Worm (Caenorhabditis elegans) whole organism, L4 larva: ENCODE data around the gene emb-9.

Experiments used
- F44E2.7 ChIP-seq: fragments of 200-800 bp; sonication (Bioruptor generic); IDR thresholded peaks from 2 replicates; pipeline ENCODE4 v2.1.2; 2022; ENCODE audit warnings: missing genetic modification characterization, missing compliant biosample characterization
- Y48G9A.11 ChIP-seq: fragments of 200-800 bp; sonication (Bioruptor generic); IDR thresholded peaks from 2 replicates; pipeline ENCODE4 v1.3.6; 2022; ENCODE audit warnings: missing genetic modification reagents, missing genetic modification characterization, missing compliant biosample characterization
- ZK337.2 ChIP-seq: fragments of 200-800 bp; sonication (Bioruptor generic); IDR thresholded peaks from 2 replicates; pipeline ENCODE4 v1.3.6; 2022; ENCODE audit warnings: missing genetic modification reagents, missing genetic modification characterization, missing compliant biosample characterization
- aha-1 ChIP-seq: fragments of 150-350 bp; peaks from one replicate; lab custom pipeline; 2014; ENCODE audit warnings: missing biosample characterization, missing genetic modification characterization
- ama-1 ChIP-seq: fragments of 150-350 bp; optimal IDR thresholded peaks from 2 replicates; lab custom pipeline; 2014; ENCODE audit warnings: inconsistent platforms, mixed read lengths
- ceh-82 ChIP-seq: sonication (generic microtip); optimal IDR thresholded peaks from 2 replicates; lab custom pipeline; 2017; ENCODE audit warnings: missing biosample characterization, missing genetic modification characterization
- ctbp-1 ChIP-seq: fragments of 200-800 bp; sonication (Bioruptor generic); IDR thresholded peaks from 2 replicates; pipeline ENCODE4 v1.3.6; 2022; ENCODE audit warnings: missing genetic modification reagents, missing genetic modification characterization, missing compliant biosample characterization
- daf-12 ChIP-seq: fragments of 150-350 bp; optimal IDR thresholded peaks from 2 replicates; lab custom pipeline; 2014; ENCODE audit warnings: missing biosample characterization, missing genetic modification reagents, missing genetic modification characterization
- daf-16 ChIP-seq, 3 experiments: sonication (generic microtip); optimal IDR thresholded peaks; 2 replicates each; lab custom pipeline; 2016 to 2017; ENCODE audit warnings: missing genetic modification characterization in 3 of 3, missing genetic modification reagents in 3 of 3, mild to moderate bottlenecking in 2 of 3, missing compliant biosample characterization in 2 of 3, missing biosample characterization in 1 of 3, moderate library complexity in 1 of 3
- dmd-6 ChIP-seq: fragments of 200-800 bp; sonication (Bioruptor generic); IDR thresholded peaks from 2 replicates; pipeline ENCODE4 v1.3.6; 2022; ENCODE audit warnings: missing genetic modification reagents, missing genetic modification characterization, missing compliant biosample characterization
- dpl-1 ChIP-seq: fragments of 150-350 bp; optimal IDR thresholded peaks from 2 replicates; lab custom pipeline; 2014; ENCODE audit warnings: missing biosample characterization, missing genetic modification reagents, missing genetic modification characterization
- dve-1 ChIP-seq: sonication (generic microtip); optimal IDR thresholded peaks from 2 replicates; lab custom pipeline; 2017; ENCODE audit warnings: antibody characterized with exemption, mild to moderate bottlenecking, missing genetic modification characterization, missing compliant biosample characterization; ENCODE audit not compliant: insufficient read depth
- egl-27 ChIP-seq: sonication (generic microtip); optimal IDR thresholded peaks from 3 replicates; lab custom pipeline; 2017; ENCODE audit warnings: missing biosample characterization, missing genetic modification reagents, missing genetic modification characterization
- hlh-11 ChIP-seq: fragments of 200-800 bp; sonication (Bioruptor generic); optimal IDR thresholded peaks from 2 replicates; lab custom pipeline; 2018; ENCODE audit warnings: mild to moderate bottlenecking, missing genetic modification characterization, missing compliant biosample characterization
- hlh-30 ChIP-seq: sonication (generic microtip); optimal IDR thresholded peaks from 2 replicates; lab custom pipeline; 2017; ENCODE audit warnings: antibody characterized with exemption, mild to moderate bottlenecking, missing genetic modification characterization, missing compliant biosample characterization; ENCODE audit not compliant: insufficient read depth
- lin-1 ChIP-seq: fragments of 200-800 bp; sonication (Bioruptor generic); IDR thresholded peaks from 2 replicates; pipeline ENCODE4 v1.3.6; 2022; ENCODE audit warnings: missing genetic modification reagents, missing genetic modification characterization, missing compliant biosample characterization
- lir-3 ChIP-seq: sonication (generic microtip); optimal IDR thresholded peaks from 2 replicates; lab custom pipeline; 2016; ENCODE audit warnings: mild to moderate bottlenecking, missing genetic modification characterization, missing compliant biosample characterization
- madf-5 ChIP-seq, 2 experiments: fragments of 200-800 bp; sonication (Bioruptor generic); IDR thresholded peaks; 2 replicates each; pipeline ENCODE4 v1.3.6; 2022; ENCODE audit warnings: missing compliant biosample characterization in 2 of 2, missing genetic modification characterization in 2 of 2
- mdl-1 ChIP-seq, 2 experiments: fragments of 150-350 bp in 1 of 2; sonication (generic microtip) in 1 of 2; optimal IDR thresholded peaks; 2 replicates each; lab custom pipeline; 2014 to 2017; ENCODE audit warnings: missing biosample characterization in 2 of 2, missing genetic modification characterization in 2 of 2
- mep-1 ChIP-seq: fragments of 150-350 bp; sonication (generic microtip); optimal IDR thresholded peaks from 3 replicates; lab custom pipeline; 2014; ENCODE audit warnings: missing biosample characterization, missing genetic modification characterization
- mes-2 ChIP-seq: sonication (generic microtip); optimal IDR thresholded peaks from 2 replicates; lab custom pipeline; 2016; ENCODE audit warnings: missing genotype, mild to moderate bottlenecking, missing genetic modification characterization, missing compliant biosample characterization; ENCODE audit not compliant: poor library complexity, severe bottlenecking
- nhr-11 ChIP-seq: fragments of 150-350 bp; optimal IDR thresholded peaks from 2 replicates; lab custom pipeline; 2014; ENCODE audit warnings: missing biosample characterization, missing genetic modification characterization
- nhr-111 ChIP-seq: fragments of 200-800 bp; sonication (Bioruptor generic); optimal IDR thresholded peaks from 2 replicates; lab custom pipeline; 2018; ENCODE audit warnings: mild to moderate bottlenecking, missing genetic modification characterization, missing compliant biosample characterization
- nhr-28 ChIP-seq: fragments of 150-350 bp; optimal IDR thresholded peaks from 2 replicates; lab custom pipeline; 2014; ENCODE audit warnings: missing biosample characterization, missing genetic modification characterization
- nhr-77 ChIP-seq: fragments of 150-350 bp; optimal IDR thresholded peaks from 2 replicates; lab custom pipeline; 2014; ENCODE audit warnings: missing biosample characterization, missing genetic modification characterization
- pha-4 ChIP-seq, 2 experiments: fragments of 150-350 bp in 1 of 2; fragments of 200-800 bp in 1 of 2; sonication (Bioruptor generic) in 1 of 2; IDR thresholded peaks in 1 of 2; optimal IDR thresholded peaks in 1 of 2; 2 replicates each; pipeline versions ENCODE4 v1.3.6 to Lab custom; 2014 to 2022; ENCODE audit warnings: missing genetic modification characterization in 2 of 2, missing genetic modification reagents in 2 of 2, missing biosample characterization in 1 of 2, missing compliant biosample characterization in 1 of 2
- php-3 ChIP-seq: fragments of 200-800 bp; sonication (Bioruptor generic); IDR thresholded peaks from 2 replicates; pipeline ENCODE4 v1.3.6; 2022; ENCODE audit warnings: missing genetic modification reagents, missing genetic modification characterization, missing compliant biosample characterization
- pqm-1 ChIP-seq: sonication (generic microtip); optimal IDR thresholded peaks from 2 replicates; lab custom pipeline; 2017; ENCODE audit warnings: missing biosample characterization, missing genetic modification characterization
- rbr-2 ChIP-seq: sonication (generic microtip); optimal IDR thresholded peaks from 2 replicates; lab custom pipeline; 2016; ENCODE audit warnings: missing genotype, missing genetic modification characterization, missing compliant biosample characterization
- skn-1 ChIP-seq: fragments of 150-350 bp; optimal IDR thresholded peaks from 2 replicates; lab custom pipeline; 2014; ENCODE audit warnings: missing biosample characterization, missing genetic modification characterization
- snpc-4 ChIP-seq: fragments of 150-350 bp; optimal IDR thresholded peaks from 2 replicates; lab custom pipeline; 2014; ENCODE audit warnings: missing biosample characterization, missing genetic modification characterization
- tag-97 ChIP-seq: fragments of 200-800 bp; sonication (Bioruptor generic); IDR thresholded peaks from 2 replicates; pipeline ENCODE4 v1.3.6; 2022; ENCODE audit warnings: missing genetic modification characterization, missing compliant biosample characterization
- tra-1 ChIP-seq: fragments of 200-800 bp; sonication (Bioruptor generic); IDR thresholded peaks from 2 replicates; pipeline ENCODE4 v1.3.6; 2022; ENCODE audit warnings: missing genetic modification reagents, missing genetic modification characterization, missing compliant biosample characterization
- zfp-2 ChIP-seq: sonication (generic microtip); optimal IDR thresholded peaks from 2 replicates; lab custom pipeline; 2016; ENCODE audit warnings: mild to moderate bottlenecking, missing genetic modification characterization, missing compliant biosample characterization
- zfp-3 ChIP-seq: fragments of 200-800 bp; sonication (Bioruptor generic); conservative IDR thresholded peaks from 2 replicates; pipeline ENCODE4 v1.3.6; 2022; ENCODE audit warnings: missing genetic modification reagents, missing genetic modification characterization, missing compliant biosample characterization
- ztf-7 ChIP-seq: fragments of 150-350 bp; optimal IDR thresholded peaks from 2 replicates; lab custom pipeline; 2014; ENCODE audit warnings: missing biosample characterization, missing genetic modification characterization

Gene emb-9

ce11 chrIII:9319641-9320040 lies 24.6 kb downstream of the emb-9 start, which contains the start of gene C40H1.9:
TSS of gene C40H1.9 (plus strand) at chrIII:9319941.
- TF ChIP-seq aha-1 (tag; lab: Kevin White, UChicago) = no peak
- no peak for TF ChIP-seq daf-16 (GFP tag; optimal IDR thresholded peaks at IDR 0.05; lab: Kevin White, UChicago)
- TF ChIP-seq daf-16 (tag; optimal IDR thresholded peaks at IDR 0.05; lab: Kevin White, UChicago) = peak; percentile 52
- TF ChIP-seq nhr-28 (tag; lab: Kevin White, UChicago) = peak; percentile 10

- TF ChIP-seq nhr-11 (tag; lab: Kevin White, UChicago) (no peak), dmd-6 (peak; percentile 81), daf-12 (tag; lab: Kevin White, UChicago) (no peak), ceh-82 (tag; lab: Kevin White, UChicago) (no peak), lir-3 (no peak), ztf-7 (no peak), mes-2 (tag; lab: Kevin White, UChicago) (no peak), dve-1 (tag; lab: Kevin White, UChicago) (peak; percentile 68), aha-1 (tag; lab: Kevin White, UChicago) (no peak), nhr-77 (tag; lab: Kevin White, UChicago) (no peak), zfp-2 (tag; lab: Kevin White, UChicago) (no peak), hlh-11 (tag; lab: Kevin White, UChicago) (peak; percentile 65), php-3 (peak; percentile 51; the same call in 1 of the 2 replicates), ctbp-1 (GFP tag; lab: Robert Waterston, UW) (no peak), daf-16 (GFP tag; optimal IDR thresholded peaks at IDR 0.05; lab: Kevin White, UChicago) (no peak), daf-16 (tag; optimal IDR thresholded peaks at IDR 0.05; lab: Kevin White, UChicago) (peak; percentile 79), nhr-28 (tag; lab: Kevin White, UChicago) (peak; percentile 31)
Observed at ce11 chrIII:9317601-9318000, 26.6 kb downstream of the emb-9 start.

DNA sequence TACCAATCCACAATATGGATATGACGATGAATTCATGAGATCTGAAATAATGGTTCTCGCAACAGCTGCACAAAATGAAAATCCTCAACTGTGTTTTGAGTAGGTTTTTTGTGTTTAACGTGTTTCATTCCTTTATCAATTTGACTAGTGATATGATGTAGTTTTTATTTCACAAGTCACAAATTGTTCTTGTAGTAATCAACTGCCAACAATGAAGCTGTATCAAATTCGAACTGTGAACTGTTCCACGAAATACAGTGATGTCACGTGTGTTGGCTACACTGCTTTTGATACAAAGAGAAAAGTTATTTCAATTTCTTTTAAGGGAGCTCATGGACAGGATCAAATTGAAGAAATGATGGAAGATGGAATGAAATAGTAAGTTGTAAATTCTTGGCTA lies 29.1 kb downstream of the emb-9 start:
- TF ChIP-seq dmd-6 = peak; percentile 58
- 0 out of 2 replicates have a peak, but pooled peaks have one; percentile 40 for TF ChIP-seq tra-1 (GFP tag; lab: Robert Waterston, UW)
- no peak for TF ChIP-seq rbr-2 (tag; lab: Kevin White, UChicago)
- peak; percentile 1 for TF ChIP-seq mep-1 (tag; lab: Kevin White, UChicago)
- TF ChIP-seq daf-16 (GFP tag; optimal IDR thresholded peaks at IDR 0.05; lab: Kevin White, UChicago) = no peak
- peak; percentile 56 for TF ChIP-seq daf-16 (tag; optimal IDR thresholded peaks at IDR 0.05; lab: Kevin White, UChicago)
- peak; percentile 95 for TF ChIP-seq nhr-28 (tag; lab: Kevin White, UChicago)
- TF ChIP-seq ama-1 = no peak
- peak; percentile 50 for TF ChIP-seq dve-1 (tag; lab: Kevin White, UChicago)
- TF ChIP-seq madf-5 (GFP tag; IDR thresholded peaks at IDR 0.05; lab: Robert Waterston, UW) = no peak
- TF ChIP-seq Y48G9A.11 (GFP tag; lab: Robert Waterston, UW) = no peak
- no peak for TF ChIP-seq nhr-111 (GFP tag; lab: Kevin White, UChicago)

- TF ChIP-seq F44E2.7 (GFP tag; lab: Robert Waterston, UW) (no peak), zfp-3 (GFP tag; lab: Robert Waterston, UW) (no peak), pqm-1 (tag; lab: Kevin White, UChicago) (peak; percentile 15), dpl-1 (no peak), egl-27 (tag; lab: Kevin White, UChicago) (no peak), snpc-4 (no peak), nhr-28 (tag; lab: Kevin White, UChicago) (peak; percentile 88), ZK337.2 (GFP tag; lab: Robert Waterston, UW) (no peak), lin-1 (GFP tag; lab: Robert Waterston, UW) (no peak), dmd-6 (no peak; the same call in 1 of the 2 replicates), pha-4 (GFP tag; IDR thresholded peaks at IDR 0.05; lab: Robert Waterston, UW) (no peak), pha-4 (tag; optimal IDR thresholded peaks at IDR 0.05; lab: Kevin White, UChicago) (no peak), skn-1 (no peak), nhr-77 (tag; lab: Kevin White, UChicago) (no peak), mdl-1 (tag; optimal IDR thresholded peaks at IDR 0.05; lab: Kevin White, UChicago) (no peak), hlh-30 (peak; percentile 0), tag-97 (no peak), nhr-11 (tag; lab: Kevin White, UChicago) (no peak)
Observed at ce11 chrIII:9314476-9314875, 29.8 kb downstream of the emb-9 start, which contains the start of gene C40H1.8. TSS of gene C40H1.8 (plus strand) at chrIII:9314717.
